Worm (Caenorhabditis elegans) whole organism, L4 larva: ENCODE data around the gene T05A8.6.

Source experiments
- F26F4.8 ChIP-seq: fragments of 200-800 bp; sonication (Bioruptor generic); conservative IDR thresholded peaks from 2 replicates; pipeline ENCODE4 v1.3.6; 2022; ENCODE audit warnings: missing genetic modification characterization, missing compliant biosample characterization
- Y5F2A.4 ChIP-seq: fragments of 200-800 bp; sonication (Bioruptor generic); optimal IDR thresholded peaks from 2 replicates; lab custom pipeline; 2018; ENCODE audit warnings: mild to moderate bottlenecking, missing genetic modification characterization, missing compliant biosample characterization
- ZK337.2 ChIP-seq: fragments of 200-800 bp; sonication (Bioruptor generic); IDR thresholded peaks from 2 replicates; pipeline ENCODE4 v1.3.6; 2022; ENCODE audit warnings: missing genetic modification reagents, missing genetic modification characterization, missing compliant biosample characterization
- arid-1 ChIP-seq: fragments of 200-800 bp; sonication (Bioruptor generic); conservative IDR thresholded peaks from 2 replicates; pipeline ENCODE4 v1.3.6; 2022; ENCODE audit warnings: missing genetic modification reagents, missing genetic modification characterization, missing compliant biosample characterization
- ceh-20 ChIP-seq: fragments of 200-800 bp; sonication (Bioruptor generic); IDR thresholded peaks from 2 replicates; pipeline ENCODE4 v1.3.6; 2022; ENCODE audit warnings: missing genetic modification reagents, missing genetic modification characterization, missing compliant biosample characterization
- ceh-62 ChIP-seq: sonication (generic microtip); optimal IDR thresholded peaks from 2 replicates; lab custom pipeline; 2017; ENCODE audit warnings: missing biosample characterization, missing genetic modification characterization
- cey-2 ChIP-seq: sonication (generic microtip); optimal IDR thresholded peaks from 3 replicates; lab custom pipeline; 2017; ENCODE audit warnings: missing genetic modification characterization, mild to moderate bottlenecking, missing compliant biosample characterization, antibody characterized with exemption, borderline replicate concordance; ENCODE audit not compliant: insufficient read depth
- daf-16 ChIP-seq, 3 experiments: sonication (generic microtip); optimal IDR thresholded peaks; 2 replicates each; lab custom pipeline; 2016 to 2017; ENCODE audit warnings: missing genetic modification characterization in 3 of 3, missing genetic modification reagents in 3 of 3, mild to moderate bottlenecking in 2 of 3, missing compliant biosample characterization in 2 of 3, missing biosample characterization in 1 of 3, moderate library complexity in 1 of 3
- dmd-6 ChIP-seq: fragments of 200-800 bp; sonication (Bioruptor generic); IDR thresholded peaks from 2 replicates; pipeline ENCODE4 v1.3.6; 2022; ENCODE audit warnings: missing genetic modification reagents, missing genetic modification characterization, missing compliant biosample characterization
- dmd-9 ChIP-seq: fragments of 200-800 bp; sonication (Bioruptor generic); IDR thresholded peaks from 2 replicates; pipeline ENCODE4 v1.3.6; 2022; ENCODE audit warnings: missing genetic modification reagents, missing genetic modification characterization, missing compliant biosample characterization
- duxl-1 ChIP-seq: sonication (generic microtip); optimal IDR thresholded peaks from 2 replicates; lab custom pipeline; 2016; ENCODE audit warnings: mild to moderate bottlenecking, missing genetic modification characterization, moderate library complexity, missing compliant biosample characterization; ENCODE audit not compliant: poor library complexity
- egl-43 ChIP-seq: fragments of 200-800 bp; sonication (Bioruptor generic); IDR thresholded peaks from 2 replicates; pipeline ENCODE4 v1.3.6; 2022; ENCODE audit warnings: missing genetic modification reagents, missing genetic modification characterization, missing compliant biosample characterization
- hlh-11 ChIP-seq: fragments of 200-800 bp; sonication (Bioruptor generic); optimal IDR thresholded peaks from 2 replicates; lab custom pipeline; 2018; ENCODE audit warnings: mild to moderate bottlenecking, missing genetic modification characterization, missing compliant biosample characterization
- hlh-30 ChIP-seq: sonication (generic microtip); optimal IDR thresholded peaks from 2 replicates; lab custom pipeline; 2017; ENCODE audit warnings: antibody characterized with exemption, mild to moderate bottlenecking, missing genetic modification characterization, missing compliant biosample characterization; ENCODE audit not compliant: insufficient read depth
- hmg-1.1 ChIP-seq: fragments of 200-800 bp; sonication (Bioruptor generic); IDR thresholded peaks from 2 replicates; pipeline ENCODE4 v1.3.6; 2022; ENCODE audit warnings: missing genetic modification reagents, missing genetic modification characterization, missing compliant biosample characterization
- lin-15B ChIP-seq: fragments of 150-350 bp; sonication (generic microtip); optimal IDR thresholded peaks from 3 replicates; lab custom pipeline; 2014; ENCODE audit warnings: missing biosample characterization, missing genetic modification characterization
- mes-2 ChIP-seq: sonication (generic microtip); optimal IDR thresholded peaks from 2 replicates; lab custom pipeline; 2016; ENCODE audit warnings: missing genotype, mild to moderate bottlenecking, missing genetic modification characterization, missing compliant biosample characterization; ENCODE audit not compliant: poor library complexity, severe bottlenecking
- mxl-3 ChIP-seq: fragments of 200-800 bp; sonication (Bioruptor generic); optimal IDR thresholded peaks from 2 replicates; lab custom pipeline; 2018; ENCODE audit warnings: mild to moderate bottlenecking, missing genetic modification characterization, missing compliant biosample characterization
- nhr-10 ChIP-seq: fragments of 150-350 bp; optimal IDR thresholded peaks from 2 replicates; lab custom pipeline; 2014; ENCODE audit warnings: missing biosample characterization, missing genetic modification characterization
- nhr-102 ChIP-seq: sonication (generic microtip); optimal IDR thresholded peaks from 2 replicates; lab custom pipeline; 2016; ENCODE audit warnings: mild to moderate bottlenecking, missing genetic modification characterization, moderate library complexity, missing compliant biosample characterization
- nhr-48 ChIP-seq: sonication (generic microtip); optimal IDR thresholded peaks from 2 replicates; lab custom pipeline; 2016; ENCODE audit warnings: mild to moderate bottlenecking, missing genetic modification characterization, missing compliant biosample characterization
- nhr-76 ChIP-seq: fragments of 150-350 bp; optimal IDR thresholded peaks from 2 replicates; lab custom pipeline; 2014; ENCODE audit warnings: missing biosample characterization, missing genetic modification characterization
- nhr-77 ChIP-seq: fragments of 150-350 bp; optimal IDR thresholded peaks from 2 replicates; lab custom pipeline; 2014; ENCODE audit warnings: missing biosample characterization, missing genetic modification characterization
- rbr-2 ChIP-seq: sonication (generic microtip); optimal IDR thresholded peaks from 2 replicates; lab custom pipeline; 2016; ENCODE audit warnings: missing genotype, missing genetic modification characterization, missing compliant biosample characterization
- tra-1 ChIP-seq: fragments of 200-800 bp; sonication (Bioruptor generic); IDR thresholded peaks from 2 replicates; pipeline ENCODE4 v1.3.6; 2022; ENCODE audit warnings: missing genetic modification reagents, missing genetic modification characterization, missing compliant biosample characterization
- unc-130 ChIP-seq: sonication (generic microtip); optimal IDR thresholded peaks from 2 replicates; lab custom pipeline; 2016; ENCODE audit warnings: missing genetic modification reagents, missing genetic modification characterization, missing compliant biosample characterization
- unc-39 ChIP-seq: sonication (generic microtip); optimal IDR thresholded peaks from 2 replicates; lab custom pipeline; 2017; ENCODE audit warnings: missing biosample characterization, missing genetic modification characterization
- unc-62 ChIP-seq, 3 experiments: fragments of 150-350 bp in 1 of 3; sonication (generic microtip); optimal IDR thresholded peaks in 2 of 3; peaks in 1 of 3; 1 replicate in 1 of 3; 2 replicates in 2 of 3; lab custom pipeline; 2014 to 2017; ENCODE audit warnings: missing biosample characterization in 3 of 3, missing genetic modification characterization in 3 of 3, missing genetic modification reagents in 3 of 3, missing genotype in 1 of 3

The T05A8.6 gene

DNA sequence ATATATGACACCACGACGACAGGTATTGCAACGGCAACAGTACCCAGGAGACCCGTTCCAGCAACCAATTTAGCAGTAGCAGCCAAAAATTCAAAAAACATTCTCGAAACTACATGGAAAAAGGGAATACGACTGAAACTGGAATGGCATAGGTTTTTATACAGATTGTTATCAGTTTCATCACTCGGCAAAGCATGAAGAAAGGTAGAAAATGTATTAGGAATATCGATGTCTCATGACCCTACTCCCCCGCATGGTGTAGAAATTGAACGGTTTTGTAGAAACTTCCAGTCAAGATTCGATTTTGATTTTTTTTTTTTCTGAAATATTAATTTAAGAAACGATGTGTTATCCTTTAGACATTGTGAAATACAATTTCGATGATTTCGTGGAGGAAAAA, 28.6 kb downstream of the T05A8.6 start, which contains the start of gene T05A8.2:
Gene T05A8.2 (minus strand): TSS at position 101 of the 400 bp plus-strand sequence.
- peak in 1 of 2 experiments; percentile 35 for TF ChIP-seq unc-62 (GFP tag; optimal IDR thresholded peaks at IDR 0.05 in 1 of 2; lab: Kevin White, UChicago)
- no peak for TF ChIP-seq unc-62 (tag; optimal IDR thresholded peaks at IDR 0.05; lab: Kevin White, UChicago)
- no peak for TF ChIP-seq ceh-20

DNA sequence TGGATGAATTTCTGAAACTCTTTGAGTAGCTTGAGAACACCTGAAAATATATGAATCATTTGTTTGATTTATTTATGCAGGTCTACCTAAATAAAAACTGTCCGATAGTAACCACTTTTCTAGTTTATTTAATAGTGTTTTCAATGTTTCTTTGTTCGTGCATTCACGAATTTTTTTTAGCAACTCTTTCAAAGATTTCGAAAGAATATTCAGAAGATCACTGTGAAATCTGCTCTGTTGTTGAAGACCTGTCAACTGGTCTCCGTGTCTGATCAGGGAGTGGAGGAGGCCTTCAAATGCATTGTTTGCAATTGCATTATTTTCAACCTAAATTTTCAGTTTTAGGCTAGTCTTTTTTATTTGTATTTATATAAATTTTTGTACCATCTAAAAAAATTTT, 29.6 kb downstream of the T05A8.6 start, which contains the start of gene T05A8.1:
Gene T05A8.1 (minus strand): TSS at position 101 of the 400 bp plus-strand sequence.
- TF ChIP-seq nhr-10 (no peak), nhr-76 (tag; lab: Kevin White, UChicago) (no peak), mxl-3 (GFP tag; lab: Kevin White, UChicago) (no peak)

DNA sequence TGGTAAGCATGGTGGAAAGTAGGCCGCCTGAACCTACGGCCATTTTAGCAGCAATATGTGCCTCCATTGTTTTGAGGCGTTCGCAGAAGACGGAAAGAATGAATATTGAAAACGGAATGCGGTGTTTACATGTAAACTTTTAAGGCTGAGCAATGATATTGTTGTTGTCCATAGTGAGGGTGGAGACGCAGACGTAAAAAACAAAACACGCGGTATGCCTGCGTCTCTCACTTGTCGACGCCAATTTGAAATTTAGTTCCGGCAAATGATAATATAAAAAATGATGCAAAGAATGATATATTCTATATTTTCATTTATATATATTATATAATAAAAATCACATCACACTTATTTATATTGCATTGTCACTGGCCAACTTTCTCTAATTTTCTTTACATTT, 31.6 kb downstream of the T05A8.6 start, which contains the start of gene Y47G7B.2:
Gene Y47G7B.2 (minus strand): TSS at position 143 of the 400 bp plus-strand sequence.
- TF ChIP-seq daf-16 (GFP tag; optimal IDR thresholded peaks at IDR 0.05; lab: Kevin White, UChicago) = no peak
- peak; percentile 68 for TF ChIP-seq daf-16 (tag; optimal IDR thresholded peaks at IDR 0.05; lab: Kevin White, UChicago)
- TF ChIP-seq mxl-3 (GFP tag; lab: Kevin White, UChicago) = no peak
- TF ChIP-seq unc-130 = no peak
- peak; percentile 49 for TF ChIP-seq hlh-30 (tag; lab: Kevin White, UChicago)
- TF ChIP-seq unc-39 (tag; lab: Kevin White, UChicago) = no peak
- TF ChIP-seq hlh-11 (tag; lab: Kevin White, UChicago) = peak; percentile 25
- TF ChIP-seq dmd-6 (GFP tag; lab: Robert Waterston, UW) = 0 out of 2 replicates have a peak, but pooled peaks have one; percentile 10
- TF ChIP-seq mes-2 (tag; lab: Kevin White, UChicago) = peak; percentile 45
- peak; percentile 90 for TF ChIP-seq duxl-1 (tag; lab: Kevin White, UChicago)

DNA sequence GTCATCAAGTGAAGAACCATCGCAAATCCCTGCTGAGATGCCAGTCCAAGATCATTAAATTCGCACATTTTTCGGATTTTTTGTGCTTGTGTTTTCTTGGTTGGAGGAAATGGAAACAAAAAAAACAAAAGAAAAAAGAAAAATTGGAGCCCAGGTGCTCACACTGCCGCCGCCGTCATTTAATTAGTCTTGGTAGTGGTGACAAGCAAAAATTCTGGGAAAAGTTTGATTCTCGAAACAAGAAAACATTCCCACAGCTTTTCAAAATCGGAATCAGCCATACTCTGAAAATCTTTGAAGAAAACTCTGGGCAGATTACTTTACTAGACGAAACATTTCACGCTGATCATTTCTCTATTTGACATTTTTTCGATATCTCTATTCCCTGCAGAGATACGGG, 34.3 kb downstream of the T05A8.6 start, which contains the start of gene srh-128:
Gene srh-128 (minus strand): TSS at position 101 of the 400 bp plus-strand sequence.
- TF ChIP-seq hmg-1.1 (GFP tag; lab: Robert Waterston, UW) (no peak), rbr-2 (tag; lab: Kevin White, UChicago) (no peak), nhr-77 (tag; lab: Kevin White, UChicago) (no peak), dmd-9 (GFP tag; lab: Robert Waterston, UW) (no peak), ZK337.2 (GFP tag; lab: Robert Waterston, UW) (no peak), nhr-102 (tag; lab: Kevin White, UChicago) (no peak), unc-39 (tag; lab: Kevin White, UChicago) (no peak), ceh-62 (tag; lab: Kevin White, UChicago) (no peak)
- TF ChIP-seq, all 104 proteins: peak for 0

DNA sequence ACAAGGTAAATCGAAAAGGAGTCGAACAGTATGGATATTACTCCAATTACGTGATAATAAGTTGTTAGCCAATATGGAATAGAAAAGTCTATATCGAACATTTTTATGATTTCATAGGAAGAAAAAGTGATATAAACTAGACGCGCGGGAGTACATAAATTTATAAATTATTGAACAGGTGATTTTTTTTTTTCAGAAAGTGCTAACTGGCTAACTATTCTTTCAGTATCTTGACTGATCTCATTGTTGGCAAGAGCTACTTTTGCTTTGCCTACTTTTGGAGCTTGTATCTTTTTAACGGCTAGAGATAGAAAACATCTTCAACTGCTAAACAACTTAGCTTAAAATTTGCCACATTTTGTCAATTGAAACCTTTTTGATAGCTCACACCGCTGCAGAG, 36.8 kb downstream of the T05A8.6 start, which contains the start of gene sri-60:
Gene sri-60 (minus strand): TSS at position 101 of the 400 bp plus-strand sequence.
- TF ChIP-seq duxl-1 (tag; lab: Kevin White, UChicago) = no peak
- no peak for TF ChIP-seq tra-1 (GFP tag; lab: Robert Waterston, UW)
- no peak for TF ChIP-seq Y5F2A.4 (GFP tag; lab: Kevin White, UChicago)
- TF ChIP-seq F26F4.8 (GFP tag; lab: Robert Waterston, UW) = no peak
- no peak for TF ChIP-seq cey-2 (tag; lab: Kevin White, UChicago)
- no peak for TF ChIP-seq unc-130
- no peak for TF ChIP-seq lin-15B
- no peak for TF ChIP-seq nhr-48 (tag; lab: Kevin White, UChicago)
- no peak for TF ChIP-seq arid-1 (GFP tag; lab: Robert Waterston, UW)
- TF ChIP-seq, all 104 proteins: peak for 0

DNA sequence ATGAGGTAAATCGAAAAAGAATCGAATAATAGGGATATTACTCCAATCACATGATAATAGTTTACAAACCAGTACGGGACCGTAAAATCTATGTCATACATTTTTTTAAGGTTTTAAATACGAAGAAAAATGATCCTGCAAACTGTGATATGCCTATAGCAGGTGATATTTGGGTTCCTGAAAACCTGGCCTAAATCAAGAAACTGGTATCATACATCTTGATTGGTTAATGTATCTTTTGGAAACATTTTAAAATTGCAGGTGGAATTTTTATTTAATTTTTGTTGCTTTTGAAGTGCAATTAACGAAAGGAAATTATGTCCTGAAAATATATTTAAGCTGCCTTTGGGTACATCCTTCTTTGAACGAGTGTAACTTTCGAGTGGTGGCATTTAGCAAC, 39.3 kb downstream of the T05A8.6 start, which contains the start of gene sri-61:
Gene sri-61 (minus strand): TSS at position 101 of the 400 bp plus-strand sequence.
- peak in 1 of 2 experiments; percentile 25 for TF ChIP-seq unc-62 (GFP tag; optimal IDR thresholded peaks at IDR 0.05 in 1 of 2; lab: Kevin White, UChicago)
- no peak for TF ChIP-seq unc-62 (tag; optimal IDR thresholded peaks at IDR 0.05; lab: Kevin White, UChicago)
- no peak for TF ChIP-seq egl-43 (GFP tag; lab: Robert Waterston, UW)
- TF ChIP-seq, all 104 proteins: peak for 1
